Fruit fly (Drosophila melanogaster) whole organism, adult: ENCODE data around the gene CG13829.

Experiments used
- CG14711 ChIP-seq: fragments of 200-800 bp; sonication (Bioruptor generic); optimal IDR thresholded peaks from 2 replicates; lab custom pipeline; 2018; ENCODE audit warnings: missing biosample characterization, mild to moderate bottlenecking, missing genetic modification characterization, moderate library complexity
- CG5204 ChIP-seq: fragments of 200-800 bp; sonication (Bioruptor generic); optimal IDR thresholded peaks from 2 replicates; lab custom pipeline; 2016; ENCODE audit warnings: missing biosample characterization, missing genetic modification characterization
- Hr96 ChIP-seq: fragments of 200-800 bp; sonication (Bioruptor generic); optimal IDR thresholded peaks from 2 replicates; lab custom pipeline; 2016; ENCODE audit warnings: missing biosample characterization, missing genetic modification characterization
- bab1 ChIP-seq: fragments of 200-800 bp; sonication (Bioruptor generic); optimal IDR thresholded peaks from 3 replicates; lab custom pipeline; 2019; ENCODE audit warnings: missing biosample characterization, mild to moderate bottlenecking, missing genetic modification characterization, moderate library complexity
- cnc ChIP-seq, 2 experiments: fragments of >200 bp; optimal IDR thresholded peaks; 2 replicates each; lab custom pipeline; 2017
- tj ChIP-seq: fragments of 200-800 bp; sonication (Bioruptor generic); optimal IDR thresholded peaks from 3 replicates; lab custom pipeline; 2017; ENCODE audit warnings: missing biosample characterization, mild to moderate bottlenecking, missing genetic modification characterization, moderate library complexity

DNA sequence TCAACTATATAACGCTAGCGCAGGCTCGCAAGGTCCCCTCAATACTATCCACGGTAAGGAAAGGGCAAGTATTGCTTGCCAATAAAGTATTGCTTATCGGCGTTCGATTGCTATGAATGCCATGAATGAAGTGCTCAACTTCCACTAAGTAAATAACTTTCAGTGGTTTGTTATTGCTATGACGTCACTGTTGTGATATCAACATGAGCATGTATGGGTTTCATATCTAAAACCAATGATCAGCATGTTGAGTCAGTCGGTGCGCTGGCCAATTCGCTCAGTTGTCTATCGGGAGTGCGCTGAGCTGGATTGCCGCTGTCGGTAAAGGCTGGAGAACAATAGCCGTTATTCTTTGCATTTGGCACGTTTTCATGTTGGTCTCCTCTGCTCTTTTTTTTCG, 40.2 kb downstream of the CG13829 start:
- no peak for TF ChIP-seq Hr96 (GFP tag; lab: Kevin White, UChicago)
- no peak for TF ChIP-seq cnc (optimal IDR thresholded peaks at IDR 0.05; lab: Kevin White, UChicago)
- TF ChIP-seq CG5204 (GFP tag; lab: Kevin White, UChicago): no peak
- peak; percentile 26 for TF ChIP-seq bab1 (GFP tag; lab: Kevin White, UChicago)
- TF ChIP-seq tj: no peak
- no peak for TF ChIP-seq CG14711 (tag; lab: Kevin White, UChicago)
